Worm (Caenorhabditis elegans) whole organism, late embryonic: ENCODE measurements around the gene F21D9.2.

Experiments used
- C38D4.7 ChIP-seq: fragments of 200-800 bp; sonication (Bioruptor generic); optimal IDR thresholded peaks from 2 replicates; lab custom pipeline; 2018; ENCODE audit warnings: mild to moderate bottlenecking, missing genetic modification characterization, moderate library complexity, missing compliant biosample characterization
- F13H6.1 ChIP-seq: sonication (generic microtip); optimal IDR thresholded peaks from 2 replicates; lab custom pipeline; 2016; ENCODE audit warnings: missing genetic modification characterization, missing compliant biosample characterization
- T23F11.4 ChIP-seq: fragments of 200-800 bp; sonication (Bioruptor generic); optimal IDR thresholded peaks from 2 replicates; lab custom pipeline; 2018; ENCODE audit warnings: mild to moderate bottlenecking, missing genetic modification characterization, missing compliant biosample characterization
- ama-1 ChIP-seq: fragments of 150-350 bp; optimal IDR thresholded peaks from 2 replicates; lab custom pipeline; 2014
- ceh-14 ChIP-seq: sonication (generic microtip); optimal IDR thresholded peaks from 2 replicates; lab custom pipeline; 2016; ENCODE audit warnings: missing genotype, missing genetic modification characterization, missing compliant biosample characterization
- ceh-19 ChIP-seq: fragments of 200-800 bp; sonication (Bioruptor generic); optimal IDR thresholded peaks from 2 replicates; lab custom pipeline; 2018; ENCODE audit warnings: mild to moderate bottlenecking, missing genetic modification characterization, missing compliant biosample characterization
- ceh-31 ChIP-seq: sonication (generic microtip); optimal IDR thresholded peaks from 2 replicates; lab custom pipeline; 2016; ENCODE audit warnings: missing genetic modification characterization, missing compliant biosample characterization
- ceh-34 ChIP-seq: sonication (generic microtip); optimal IDR thresholded peaks from 2 replicates; lab custom pipeline; 2016; ENCODE audit warnings: mild to moderate bottlenecking, missing genetic modification characterization, missing compliant biosample characterization
- ceh-45 ChIP-seq: fragments of 200-800 bp; sonication (Bioruptor generic); IDR thresholded peaks from 2 replicates; pipeline ENCODE4 v1.3.6; 2022; ENCODE audit warnings: missing genetic modification reagents, missing genetic modification characterization, missing compliant biosample characterization
- ceh-48 ChIP-seq: sonication (generic microtip); optimal IDR thresholded peaks from 2 replicates; lab custom pipeline; 2016; ENCODE audit warnings: missing genetic modification characterization, inconsistent platforms, missing compliant biosample characterization
- ceh-6 ChIP-seq: fragments of 200-800 bp; sonication (Bioruptor generic); optimal IDR thresholded peaks from 2 replicates; lab custom pipeline; 2018; ENCODE audit warnings: mild to moderate bottlenecking, missing genetic modification characterization, missing compliant biosample characterization
- ceh-9 ChIP-seq: sonication (generic microtip); optimal IDR thresholded peaks from 2 replicates; lab custom pipeline; 2016; ENCODE audit warnings: mild to moderate bottlenecking, missing genetic modification characterization, inconsistent platforms, missing compliant biosample characterization
- dmd-4 ChIP-seq: sonication (generic microtip); optimal IDR thresholded peaks from 2 replicates; lab custom pipeline; 2016; ENCODE audit warnings: borderline replicate concordance, missing genetic modification characterization, missing compliant biosample characterization
- eyg-1 ChIP-seq: sonication (generic microtip); optimal IDR thresholded peaks from 2 replicates; lab custom pipeline; 2016; ENCODE audit warnings: missing genotype, missing genetic modification characterization, missing compliant biosample characterization
- fkh-10 ChIP-seq: fragments of 150-350 bp; optimal IDR thresholded peaks from 2 replicates; lab custom pipeline; 2014; ENCODE audit warnings: missing biosample characterization, missing genetic modification reagents, missing genetic modification characterization
- fkh-6 ChIP-seq: sonication (generic microtip); optimal IDR thresholded peaks from 2 replicates; lab custom pipeline; 2016; ENCODE audit warnings: missing genetic modification characterization, missing compliant biosample characterization
- gmeb-2 ChIP-seq: sonication (generic microtip); optimal IDR thresholded peaks from 2 replicates; lab custom pipeline; 2016; ENCODE audit warnings: missing genetic modification characterization, inconsistent platforms, missing compliant biosample characterization
- hlh-13 ChIP-seq: fragments of 200-800 bp; sonication (Bioruptor generic); optimal IDR thresholded peaks from 2 replicates; lab custom pipeline; 2018; ENCODE audit warnings: mild to moderate bottlenecking, missing genetic modification characterization, missing compliant biosample characterization
- hlh-6 ChIP-seq: sonication (generic microtip); optimal IDR thresholded peaks from 2 replicates; lab custom pipeline; 2016; ENCODE audit warnings: missing genotype, missing genetic modification characterization, missing compliant biosample characterization
- lim-6 ChIP-seq: sonication (generic microtip); optimal IDR thresholded peaks from 2 replicates; lab custom pipeline; 2016; ENCODE audit warnings: missing genetic modification characterization, missing compliant biosample characterization
- mec-3 ChIP-seq: sonication (generic microtip); optimal IDR thresholded peaks from 2 replicates; lab custom pipeline; 2016; ENCODE audit warnings: borderline replicate concordance, missing genetic modification characterization, missing compliant biosample characterization
- nfya-1 ChIP-seq: sonication (generic microtip); optimal IDR thresholded peaks from 2 replicates; lab custom pipeline; 2017; ENCODE audit warnings: missing genetic modification characterization, mild to moderate bottlenecking, missing compliant biosample characterization, antibody characterized with exemption, moderate library complexity
- nhr-11 ChIP-seq: fragments of 150-350 bp; optimal IDR thresholded peaks from 2 replicates; lab custom pipeline; 2014; ENCODE audit warnings: missing biosample characterization, missing genetic modification characterization
- nhr-232 ChIP-seq: sonication (generic microtip); optimal IDR thresholded peaks from 2 replicates; lab custom pipeline; 2016; ENCODE audit warnings: missing genetic modification characterization, missing compliant biosample characterization
- odd-2 ChIP-seq: sonication (generic microtip); optimal IDR thresholded peaks from 2 replicates; lab custom pipeline; 2017; ENCODE audit warnings: antibody characterized with exemption, mild to moderate bottlenecking, missing genetic modification characterization, missing compliant biosample characterization
- pag-3 ChIP-seq: sonication (generic microtip); optimal IDR thresholded peaks from 2 replicates; lab custom pipeline; 2016; ENCODE audit warnings: missing compliant biosample characterization, missing genetic modification characterization, borderline replicate concordance
- pat-9 ChIP-seq: fragments of 200-800 bp; sonication (Bioruptor generic); optimal IDR thresholded peaks from 2 replicates; lab custom pipeline; 2018; ENCODE audit warnings: mild to moderate bottlenecking, missing genetic modification characterization, moderate library complexity, missing compliant biosample characterization
- pax-1 ChIP-seq: fragments of 150-350 bp; optimal IDR thresholded peaks from 2 replicates; lab custom pipeline; 2014; ENCODE audit warnings: missing biosample characterization, missing genetic modification characterization
- pha-2 ChIP-seq: sonication (generic microtip); optimal IDR thresholded peaks from 2 replicates; lab custom pipeline; 2017; ENCODE audit warnings: mild to moderate bottlenecking, missing genetic modification characterization, missing compliant biosample characterization
- pha-4 ChIP-seq: fragments of 150-350 bp; optimal IDR thresholded peaks from 2 replicates; lab custom pipeline; 2018; ENCODE audit warnings: missing biosample characterization, missing genetic modification reagents, missing genetic modification characterization
- pqm-1 ChIP-seq: sonication (generic microtip); optimal IDR thresholded peaks from 2 replicates; lab custom pipeline; 2016; ENCODE audit warnings: missing genetic modification characterization, missing compliant biosample characterization
- ref-2 ChIP-seq: sonication (generic microtip); optimal IDR thresholded peaks from 2 replicates; lab custom pipeline; 2016; ENCODE audit warnings: missing genetic modification characterization, missing compliant biosample characterization
- rnt-1 ChIP-seq: sonication (generic microtip); optimal IDR thresholded peaks from 2 replicates; lab custom pipeline; 2016; ENCODE audit warnings: missing genetic modification characterization, missing compliant biosample characterization
- sox-2 ChIP-seq: fragments of 200-800 bp; sonication (Bioruptor generic); IDR thresholded peaks from 2 replicates; pipeline ENCODE4 v1.3.6; 2022; ENCODE audit warnings: missing genetic modification reagents, missing genetic modification characterization, missing compliant biosample characterization
- unc-42 ChIP-seq: sonication (generic microtip); optimal IDR thresholded peaks from 2 replicates; lab custom pipeline; 2016; ENCODE audit warnings: missing genotype, missing genetic modification characterization, missing compliant biosample characterization
- unc-55 ChIP-seq: sonication (generic microtip); optimal IDR thresholded peaks from 2 replicates; lab custom pipeline; 2017; ENCODE audit warnings: missing biosample characterization, missing genetic modification reagents, missing genetic modification characterization
- ztf-16 ChIP-seq: sonication (generic microtip); optimal IDR thresholded peaks from 2 replicates; lab custom pipeline; 2017; ENCODE audit warnings: missing genetic modification characterization, missing compliant biosample characterization

F21D9.2 gene

ce11 chrV:19293025-19293424 is 30.8 kb upstream of the F21D9.2 start, which contains the start of gene F55C9.5:
F55C9.5 (minus strand) TSS chrV:19293125.
- TF ChIP-seq ceh-48 (tag; lab: Kevin White, UChicago) (no peak), pha-4 (no peak), pha-2 (tag; lab: Kevin White, UChicago) (no peak), ceh-31 (tag; lab: Kevin White, UChicago) (no peak), F13H6.1 (tag; lab: Kevin White, UChicago) (no peak), unc-42 (tag; lab: Kevin White, UChicago) (no peak), pat-9 (tag; lab: Kevin White, UChicago) (no peak), dmd-4 (tag; lab: Kevin White, UChicago) (no peak)

- no peak for TF ChIP-seq hlh-13 (GFP tag; lab: Kevin White, UChicago)
- no peak for TF ChIP-seq T23F11.4 (GFP tag; lab: Kevin White, UChicago)
- TF ChIP-seq ceh-6 = no peak
- TF ChIP-seq nhr-232 (tag; lab: Kevin White, UChicago) = no peak
Measured at ce11 chrV:19288073-19288805, 26.0 kb upstream of the F21D9.2 start, which contains the start of the genes F55C9.3 and fbxb-57. F55C9.3 (minus strand) TSS chrV:19288173. fbxb-57 (plus strand) TSS chrV:19288755.

- TF ChIP-seq unc-55 (GFP tag; lab: Kevin White, UChicago) = no peak
- TF ChIP-seq nhr-11 (tag; lab: Kevin White, UChicago) = no peak
- no peak for TF ChIP-seq ceh-19 (GFP tag; lab: Kevin White, UChicago)
- TF ChIP-seq sox-2 = no peak
- TF ChIP-seq fkh-10 (GFP tag; lab: Kevin White, UChicago) = no peak
- TF ChIP-seq pha-2 (tag; lab: Kevin White, UChicago) = no peak
Measured at ce11 chrV:19285921-19286320, 23.7 kb upstream of the F21D9.2 start.

ce11 chrV:19282314-19282713 is 20.1 kb upstream of the F21D9.2 start, which contains the start of gene fbxb-117:
fbxb-117 (plus strand) TSS chrV:19282614.
- TF ChIP-seq ceh-31 (tag; lab: Kevin White, UChicago) (no peak), pax-1 (tag; lab: Kevin White, UChicago) (no peak), eyg-1 (tag; lab: Kevin White, UChicago) (no peak), nfya-1 (tag; lab: Kevin White, UChicago) (no peak), ceh-6 (no peak), gmeb-2 (no peak), fkh-6 (no peak), F13H6.1 (tag; lab: Kevin White, UChicago) (no peak), mec-3 (tag; lab: Kevin White, UChicago) (no peak), lim-6 (no peak), ref-2 (no peak), ceh-45 (GFP tag; lab: Robert Waterston, UW) (no peak), unc-55 (GFP tag; lab: Kevin White, UChicago) (no peak), ceh-9 (tag; lab: Kevin White, UChicago) (no peak)

DNA sequence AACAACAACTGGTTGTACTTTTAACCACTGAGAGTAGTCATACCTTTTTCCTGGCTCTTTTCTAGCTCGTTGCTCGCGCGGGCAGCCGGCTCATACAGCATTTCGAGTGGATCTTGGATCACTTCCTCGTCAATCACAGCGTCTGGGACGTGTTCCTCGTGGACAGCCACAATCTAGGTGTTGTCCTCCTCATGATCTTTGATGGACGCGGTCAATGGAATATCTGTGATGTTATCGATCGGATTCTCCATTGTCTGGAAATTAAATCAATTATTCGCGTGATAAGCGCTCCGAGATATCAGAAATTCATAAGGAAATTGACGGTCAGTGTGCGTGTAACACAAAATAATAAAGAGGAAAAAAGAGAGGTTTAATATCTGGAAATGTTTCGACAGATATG is 17.6 kb upstream of the F21D9.2 start, which contains the start of gene F21D9.8:
Gene F21D9.8, minus strand, starts transcription at position 101 of the 400 bp plus-strand sequence.
- no peak for TF ChIP-seq pha-2 (tag; lab: Kevin White, UChicago)
- no peak for TF ChIP-seq pat-9 (tag; lab: Kevin White, UChicago)
- no peak for TF ChIP-seq ama-1 (lab: Kevin White, UChicago)
- TF ChIP-seq pag-3 (tag; lab: Kevin White, UChicago) = no peak
- no peak for TF ChIP-seq ceh-48 (tag; lab: Kevin White, UChicago)
- no peak for TF ChIP-seq hlh-6
- TF ChIP-seq ceh-9 (tag; lab: Kevin White, UChicago) = no peak
- TF ChIP-seq unc-55 (GFP tag; lab: Kevin White, UChicago) = no peak
- TF ChIP-seq F13H6.1 (tag; lab: Kevin White, UChicago) = no peak
- no peak for TF ChIP-seq ceh-34 (tag; lab: Kevin White, UChicago)
- no peak for TF ChIP-seq sox-2
- no peak for TF ChIP-seq rnt-1 (tag; lab: Kevin White, UChicago)
- TF ChIP-seq odd-2 = no peak
- TF ChIP-seq ceh-14 (tag; lab: Kevin White, UChicago) = no peak
- no peak for TF ChIP-seq gmeb-2
- no peak for TF ChIP-seq ztf-16 (tag; lab: Kevin White, UChicago)
- no peak for TF ChIP-seq C38D4.7 (GFP tag; lab: Kevin White, UChicago)
- TF ChIP-seq pqm-1 (tag; lab: Kevin White, UChicago) = no peak
- no peak for TF ChIP-seq pha-4
- TF ChIP-seq nfya-1 (tag; lab: Kevin White, UChicago) = no peak
